Worm (Caenorhabditis elegans): ENCODE data around the gene srh-281.

DNA sequence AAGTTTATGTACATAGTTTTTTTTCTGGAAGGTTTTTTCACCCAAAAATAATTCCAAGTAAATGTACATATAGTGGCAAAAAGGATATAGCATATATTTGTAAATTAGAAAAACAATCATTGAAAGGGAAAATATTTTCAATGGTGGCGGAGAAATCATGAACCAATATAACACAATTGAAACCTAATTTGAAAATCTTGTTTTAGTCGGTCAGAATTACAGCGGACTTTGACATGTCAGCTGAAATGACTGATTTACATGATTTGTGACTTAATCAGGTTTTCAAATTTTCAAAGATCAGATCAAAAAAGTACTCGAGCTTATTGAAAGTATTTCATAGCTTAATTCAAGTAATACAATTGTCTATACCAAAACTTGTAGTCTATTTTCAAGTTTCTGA lies 18.9 kb upstream of the srh-281 start, which contains the start of gene K05D4.9:
- TF ChIP-seq sea-1 (GFP tag; conservative IDR thresholded peaks at IDR 0.05): no peak
- TF ChIP-seq F13C5.2 (tag; optimal IDR thresholded peaks at IDR 0.05): no peak
- TF ChIP-seq scrt-1 (GFP tag; IDR thresholded peaks at IDR 0.05): no peak
- TF ChIP-seq hmbx-1 (tag; optimal IDR thresholded peaks at IDR 0.05): no peak
- TF ChIP-seq B0310.2 (tag; optimal IDR thresholded peaks at IDR 0.05): no peak
- no peak for TF ChIP-seq pes-1 (GFP tag; IDR thresholded peaks at IDR 0.05)

Measured in whole organism, early embryonic.